Fruit fly (Drosophila melanogaster): ENCODE results near the gene mrn.

- no peak for TF ChIP-seq pad (GFP tag; optimal IDR thresholded peaks at IDR 0.05)
- no peak for TF ChIP-seq CG7101 (tag; optimal IDR thresholded peaks at IDR 0.05)
- no peak for TF ChIP-seq bab1 (GFP tag; optimal IDR thresholded peaks at IDR 0.05)
- no peak for TF ChIP-seq CG1620 (GFP tag; optimal IDR thresholded peaks at IDR 0.05)
These were observed 44.7 kb upstream of the mrn start for dm6 chr3L:15624944-15625610.

All from whole organism, adult.